Worm (Caenorhabditis elegans): ENCODE results near the gene Y81B9A.4.

ce11 chrX:9171241-9171640 lies 9.5 kb downstream of the Y81B9A.4 start, which contains the start of gene B0563.1:
- TF ChIP-seq aly-1 (tag; optimal IDR thresholded peaks at IDR 0.05), result no peak
- no peak for TF ChIP-seq hmbx-1 (tag; optimal IDR thresholded peaks at IDR 0.05)
- no peak for TF ChIP-seq ama-1 (optimal IDR thresholded peaks at IDR 0.05)
- no peak for TF ChIP-seq tra-4 (tag; optimal IDR thresholded peaks at IDR 0.05)
- TF ChIP-seq ets-7 (tag; optimal IDR thresholded peaks at IDR 0.05), result no peak
- TF ChIP-seq pes-1 (GFP tag; IDR thresholded peaks at IDR 0.05), result no peak
- TF ChIP-seq hmg-4 (GFP tag; optimal IDR thresholded peaks at IDR 0.05), result no peak
- no peak for TF ChIP-seq tbx-11 (GFP tag; IDR thresholded peaks at IDR 0.05)
- TF ChIP-seq flt-1 (GFP tag; IDR thresholded peaks at IDR 0.05), result no peak
- no peak for TF ChIP-seq ceh-13 (GFP tag; optimal IDR thresholded peaks at IDR 0.05)
- TF ChIP-seq ceh-36 (tag; optimal IDR thresholded peaks at IDR 0.05), result no peak
